Fruit fly (Drosophila melanogaster): Measurements from ENCODE around the gene orb2.

orb2 gene

dm6 chr3L:8953962-8954647 lies at the start of gene orb2, which contains the start of gene CG43783:
Gene orb2, minus strand, starts transcription at chr3L:8954463.
Gene CG43783, minus strand, starts transcription at chr3L:8954272.
- TF ChIP-seq CG11762 (GFP tag; optimal IDR thresholded peaks at IDR 0.05; ENCODE audit: insufficient read depth), result peak; percentile 1
- no peak for TF ChIP-seq CG3919 (GFP tag; optimal IDR thresholded peaks at IDR 0.05)
- TF ChIP-seq Eip78C (GFP tag), result peak; percentile 69

DNA sequence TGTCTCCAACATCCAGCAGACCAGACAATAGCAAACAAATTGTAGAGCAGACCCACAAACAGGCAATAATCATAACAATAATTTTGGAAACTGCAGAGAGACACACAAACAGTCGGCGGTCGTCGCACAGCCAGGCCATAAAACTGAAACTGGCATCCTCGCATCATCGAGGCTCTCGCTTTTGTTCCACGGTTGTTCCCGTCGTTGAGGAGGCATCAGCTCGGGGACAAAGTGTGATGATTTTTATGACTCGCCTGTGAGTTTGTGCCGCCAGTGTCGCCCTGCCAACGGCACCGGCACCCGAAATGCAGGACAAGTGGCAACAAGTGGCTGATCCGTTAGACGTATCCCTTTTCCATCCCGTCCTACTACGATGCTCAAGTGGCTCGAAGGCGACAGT lies 49.1 kb upstream of the orb2 start:
- TF ChIP-seq CG10669 (GFP tag; optimal IDR thresholded peaks at IDR 0.05), result no peak
- no peak for TF ChIP-seq CG32006 (GFP tag; optimal IDR thresholded peaks at IDR 0.05)
- TF ChIP-seq CG8119 (GFP tag; IDR thresholded peaks at IDR 0.05), result no peak
- TF ChIP-seq Hr39 (GFP tag; optimal IDR thresholded peaks at IDR 0.05), result no peak
- TF ChIP-seq acj6 (GFP tag; optimal IDR thresholded peaks at IDR 0.05), result no peak
- TF ChIP-seq ss (GFP tag; optimal IDR thresholded peaks at IDR 0.05), result no peak
- no peak for TF ChIP-seq CG10631 (GFP tag; optimal IDR thresholded peaks at IDR 0.05)

- no peak for TF ChIP-seq dsx (GFP tag; optimal IDR thresholded peaks at IDR 0.05; ENCODE audit: poor library complexity, severe bottlenecking)
- no peak for TF ChIP-seq Sox102F (GFP tag; optimal IDR thresholded peaks at IDR 0.05)
- TF ChIP-seq Eip75B (GFP tag; optimal IDR thresholded peaks at IDR 0.05), result no peak
- TF ChIP-seq Hr38 (GFP tag; optimal IDR thresholded peaks at IDR 0.05), result no peak
- TF ChIP-seq Eip93F (GFP tag; optimal IDR thresholded peaks at IDR 0.05), result no peak
- TF ChIP-seq Gug (GFP tag; IDR thresholded peaks at IDR 0.05), result no peak
- TF ChIP-seq svp (GFP tag), result no peak
- TF ChIP-seq CG15336 (GFP tag; IDR thresholded peaks at IDR 0.05), result no peak
- TF ChIP-seq salr (GFP tag; optimal IDR thresholded peaks at IDR 0.05), result no peak
- no peak for TF ChIP-seq cyc (GFP tag; optimal IDR thresholded peaks at IDR 0.05)
- no peak for TF ChIP-seq CG7368 (GFP tag; optimal IDR thresholded peaks at IDR 0.05)
- no peak for TF ChIP-seq CG31627 (GFP tag; optimal IDR thresholded peaks at IDR 0.05)
- TF ChIP-seq acj6 (GFP tag; optimal IDR thresholded peaks at IDR 0.05), result no peak
- no peak for TF ChIP-seq esn (GFP tag; optimal IDR thresholded peaks at IDR 0.05)
Observed at dm6 chr3L:9002527-9002926, 48.3 kb upstream of the orb2 start.

- TF ChIP-seq svp (GFP tag), result peak; percentile 83
- no peak for TF ChIP-seq CG3919 (GFP tag; optimal IDR thresholded peaks at IDR 0.05)
- peak; percentile 13 for TF ChIP-seq Eip93F (GFP tag; optimal IDR thresholded peaks at IDR 0.05)
- peak; percentile 75 for TF ChIP-seq fkh (GFP tag; optimal IDR thresholded peaks at IDR 0.05)
- TF ChIP-seq Hr39 (GFP tag; optimal IDR thresholded peaks at IDR 0.05), result peak; percentile 13
- no peak for TF ChIP-seq salr (GFP tag; optimal IDR thresholded peaks at IDR 0.05)
- TF ChIP-seq lz (GFP tag; optimal IDR thresholded peaks at IDR 0.05), result peak; percentile 7
- TF ChIP-seq Eip75B (GFP tag; optimal IDR thresholded peaks at IDR 0.05), result peak; percentile 14
Observed at dm6 chr3L:8997686-8998239, 43.5 kb upstream of the orb2 start, which contains the start of the genes smg and CG5087. Gene smg, minus strand, starts transcription at chr3L:8997989. Gene CG5087, plus strand, starts transcription at chr3L:8998184.

DNA sequence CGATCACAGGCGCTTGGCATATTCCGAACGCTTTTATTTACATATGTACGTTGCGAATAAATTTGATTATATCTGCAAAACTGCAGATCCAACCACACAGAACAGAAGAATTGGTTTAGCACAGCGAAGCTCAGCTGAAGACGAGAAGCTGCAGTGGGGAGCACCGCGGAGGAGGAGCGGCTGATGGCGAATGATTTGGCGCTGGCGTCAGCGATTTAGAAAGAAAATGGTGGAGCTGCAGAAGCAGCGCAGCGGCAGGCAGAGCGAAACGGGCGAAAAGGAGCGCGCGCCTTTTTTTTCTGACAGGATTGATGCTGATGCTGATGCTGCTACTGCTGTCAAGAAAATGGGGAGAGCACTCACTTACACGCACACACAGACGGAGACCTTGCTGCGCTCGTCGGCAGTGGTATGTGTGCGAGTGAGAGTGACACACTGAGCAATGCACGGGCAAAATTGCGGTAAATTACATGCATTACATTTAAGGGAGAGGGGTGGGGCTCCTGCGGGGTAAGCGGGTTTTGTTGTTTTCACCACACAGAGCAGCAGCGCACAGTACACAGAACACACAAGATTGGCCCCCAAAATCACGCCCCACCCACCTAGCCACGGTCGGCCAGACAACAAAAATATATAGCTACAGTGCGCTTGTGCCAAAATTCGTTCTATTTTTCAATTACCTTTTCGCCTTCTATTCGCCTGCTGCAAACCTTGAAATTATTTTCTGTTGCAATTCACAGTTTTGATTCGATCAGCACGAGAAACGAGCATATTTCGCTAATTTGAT lies 42.8 kb upstream of the orb2 start:
- TF ChIP-seq CG11762 (GFP tag; optimal IDR thresholded peaks at IDR 0.05; ENCODE audit: insufficient read depth) (no peak), CG6163 (GFP tag; IDR thresholded peaks at IDR 0.05) (0 out of 3 replicates have a peak, but pooled peaks have one; percentile 18), CG32006 (GFP tag; optimal IDR thresholded peaks at IDR 0.05) (no peak), spab (GFP tag; optimal IDR thresholded peaks at IDR 0.05) (no peak), CG11902 (GFP tag; optimal IDR thresholded peaks at IDR 0.05) (no peak), CG34406 (GFP tag; optimal IDR thresholded peaks at IDR 0.05) (no peak), CG6854 (GFP tag; optimal IDR thresholded peaks at IDR 0.05) (peak; percentile 41), CG8319 (GFP tag; optimal IDR thresholded peaks at IDR 0.05) (no peak), Ets96B (tag; optimal IDR thresholded peaks at IDR 0.05) (no peak), Eip93F (GFP tag; optimal IDR thresholded peaks at IDR 0.05) (no peak), Met (GFP tag; optimal IDR thresholded peaks at IDR 0.05) (no peak), Hr38 (GFP tag; optimal IDR thresholded peaks at IDR 0.05) (no peak), CG16779 (tag; optimal IDR thresholded peaks at IDR 0.05) (no peak), CG8632 (GFP tag; optimal IDR thresholded peaks at IDR 0.05) (no peak), OdsH (GFP tag; optimal IDR thresholded peaks at IDR 0.05) (no peak), CG9139 (GFP tag; optimal IDR thresholded peaks at IDR 0.05) (no peak), Sox102F (GFP tag; optimal IDR thresholded peaks at IDR 0.05) (peak; percentile 13), dac (GFP tag; optimal IDR thresholded peaks at IDR 0.05) (no peak), lz (GFP tag; optimal IDR thresholded peaks at IDR 0.05) (no peak), Sox14 (GFP tag; optimal IDR thresholded peaks at IDR 0.05) (no peak), CG3032 (tag; optimal IDR thresholded peaks at IDR 0.05) (no peak)

All from whole organism, prepupa.